Worm (Caenorhabditis elegans): Measurements from ENCODE around the gene mtp-18.

- TF ChIP-seq pros-1 (tag; optimal IDR thresholded peaks at IDR 0.05), result no peak
- TF ChIP-seq fkh-10 (GFP tag; optimal IDR thresholded peaks at IDR 0.05), result no peak
- no peak for TF ChIP-seq eyg-1 (tag; optimal IDR thresholded peaks at IDR 0.05)
- TF ChIP-seq ama-1 (optimal IDR thresholded peaks at IDR 0.05), result no peak
- no peak for TF ChIP-seq hlh-30 (tag; optimal IDR thresholded peaks at IDR 0.05; ENCODE audit: insufficient read depth)
- no peak for TF ChIP-seq pag-3 (tag; optimal IDR thresholded peaks at IDR 0.05; ENCODE audit: borderline replicate concordance)
- no peak for TF ChIP-seq K02D7.2 (tag; optimal IDR thresholded peaks at IDR 0.05)
- TF ChIP-seq nhr-11 (tag; optimal IDR thresholded peaks at IDR 0.05), result no peak
- TF ChIP-seq fkh-6 (tag; optimal IDR thresholded peaks at IDR 0.05), result no peak
- TF ChIP-seq pqm-1 (tag; optimal IDR thresholded peaks at IDR 0.05), result no peak
Measured at ce11 chrX:6178989-6179388, 27.2 kb downstream of the mtp-18 start.

Measured in whole organism, late embryonic.